Fruit fly (Drosophila melanogaster): ENCODE results near the gene beat-Ia.

DNA sequence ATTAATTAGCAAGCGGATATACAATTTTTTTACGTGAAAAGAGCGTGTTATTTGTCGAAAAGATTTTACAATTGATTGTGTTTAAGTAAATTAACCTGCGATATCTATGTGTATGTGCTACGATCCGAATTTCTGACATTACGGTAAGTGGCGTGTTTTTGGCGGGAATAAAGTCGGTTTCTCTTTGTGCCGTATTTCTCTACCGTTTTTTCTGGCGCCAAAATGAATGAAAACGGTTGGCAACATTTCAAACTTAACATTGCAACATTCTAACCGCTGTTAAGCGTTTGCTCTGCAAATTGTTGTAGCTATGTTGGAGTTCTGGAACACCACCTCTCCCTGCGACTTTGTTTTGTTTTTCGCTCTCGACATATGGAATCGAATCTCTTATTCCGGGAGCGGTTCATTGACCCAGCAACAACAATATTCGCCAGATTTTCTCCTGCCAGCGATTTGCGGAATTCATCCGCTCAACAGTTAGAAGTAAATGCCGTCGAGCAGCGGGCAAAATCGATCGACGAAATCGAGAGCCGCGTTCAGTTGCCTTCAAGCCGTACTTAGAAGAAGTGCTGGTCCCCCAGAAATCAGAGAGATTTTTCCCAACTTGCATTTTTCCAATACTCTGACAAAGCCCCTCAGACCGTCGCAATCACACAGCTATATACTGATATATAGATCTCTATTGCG is 7.2 kb upstream of the beat-Ia start:
- TF ChIP-seq MBD-R2 (GFP tag; IDR thresholded peaks at IDR 0.05) (no peak), gsb (GFP tag; IDR thresholded peaks at IDR 0.05) (no peak), CG2120 (GFP tag; optimal IDR thresholded peaks at IDR 0.05) (no peak), CG8944 (GFP tag; optimal IDR thresholded peaks at IDR 0.05) (no peak), CG8359 (GFP tag; optimal IDR thresholded peaks at IDR 0.05; ENCODE audit: borderline replicate concordance) (no peak), CG6683 (GFP tag; optimal IDR thresholded peaks at IDR 0.05) (no peak), Trl (optimal IDR thresholded peaks at IDR 0.05) (no peak), Trl (GFP tag; optimal IDR thresholded peaks at IDR 0.05) (no peak), CG11247 (GFP tag; IDR thresholded peaks at IDR 0.05) (no peak), ttk (GFP tag; IDR thresholded peaks at IDR 0.05) (no peak), HHEX (GFP tag; optimal IDR thresholded peaks at IDR 0.05) (no peak), ash1 (GFP tag; optimal IDR thresholded peaks at IDR 0.05) (no peak), Neu2 (GFP tag; optimal IDR thresholded peaks at IDR 0.05; ENCODE audit: borderline replicate concordance) (no peak), inv (GFP tag; IDR thresholded peaks at IDR 0.05; ENCODE audit: partially characterized antibody) (no peak)

Data from whole organism, embryonic.